Fruit fly (Drosophila melanogaster) whole organism, embryonic: ENCODE results near the gene slp1.
A peak's percentile ranks its signal among the peaks of the same experiment; 100 is the strongest.

ENCODE experiments used
- Abd-B ChIP-seq: fragments of 200-800 bp; sonication (Bioruptor generic); optimal IDR thresholded peaks from 2 replicates; lab custom pipeline; 2018; ENCODE audit warnings: missing biosample characterization, mild to moderate bottlenecking, missing genetic modification characterization, moderate library complexity
- Ada2b ChIP-seq: fragments of 200-800 bp; sonication (Bioruptor generic); IDR thresholded peaks from 2 replicates; pipeline ENCODE4 v1.3.6; 2022; ENCODE audit warnings: missing biosample characterization, missing genetic modification characterization
- Adf1 ChIP-seq: fragments of 200-800 bp; sonication (Bioruptor generic); IDR thresholded peaks from 2 replicates; pipeline ENCODE4 v1.3.6; 2022; ENCODE audit warnings: missing biosample characterization, missing genetic modification characterization
- Atf-2 ChIP-seq: fragments of 200-800 bp; sonication (Bioruptor generic); optimal IDR thresholded peaks from 2 replicates; lab custom pipeline; 2016; ENCODE audit warnings: missing biosample characterization, missing genetic modification characterization
- BEAF-32 ChIP-seq: fragments of 200-800 bp; sonication (Bioruptor generic); optimal IDR thresholded peaks from 3 replicates; lab custom pipeline; 2017; ENCODE audit warnings: missing biosample characterization, missing genetic modification characterization, mild to moderate bottlenecking, moderate library complexity, missing genetic modification reagents
- Bgb ChIP-seq: fragments of 200-800 bp; sonication (Bioruptor generic); IDR thresholded peaks from 2 replicates; pipeline ENCODE4 v1.3.6; 2022; ENCODE audit warnings: missing biosample characterization, missing genetic modification characterization; ENCODE audit not compliant: partially characterized antibody
- C15 ChIP-seq: fragments of 200-800 bp; sonication (Bioruptor generic); IDR thresholded peaks from 3 replicates; pipeline ENCODE4 v1.3.6; 2022; ENCODE audit warnings: missing biosample characterization, missing genetic modification characterization
- CG10147 ChIP-seq: fragments of 200-800 bp; sonication (Bioruptor generic); optimal IDR thresholded peaks from 2 replicates; lab custom pipeline; 2019; ENCODE audit warnings: missing biosample characterization, mild to moderate bottlenecking, missing genetic modification characterization, moderate library complexity
- CG11085 ChIP-seq: fragments of 200-800 bp; sonication (Bioruptor generic); IDR thresholded peaks from 2 replicates; pipeline ENCODE4 v1.3.6; 2022; ENCODE audit warnings: missing biosample characterization, missing genetic modification characterization
- CG13296 ChIP-seq: fragments of 200-800 bp; sonication (Bioruptor generic); optimal IDR thresholded peaks from 3 replicates; lab custom pipeline; 2018; ENCODE audit warnings: missing biosample characterization, mild to moderate bottlenecking, missing genetic modification characterization
- CG13894 ChIP-seq: fragments of 200-800 bp; sonication (Bioruptor generic); optimal IDR thresholded peaks from 3 replicates; lab custom pipeline; 2018; ENCODE audit warnings: missing biosample characterization, mild to moderate bottlenecking, missing genetic modification characterization, moderate library complexity
- CG14014 ChIP-seq: fragments of 200-800 bp; sonication (Bioruptor generic); IDR thresholded peaks from 2 replicates; pipeline ENCODE4 v1.3.6; 2022; ENCODE audit warnings: missing biosample characterization, missing genetic modification characterization
- CG14050 ChIP-seq: fragments of 200-800 bp; sonication (Bioruptor generic); IDR thresholded peaks from 3 replicates; pipeline ENCODE4 v1.3.6; 2022; ENCODE audit warnings: missing biosample characterization, missing genetic modification characterization
- CG14667 ChIP-seq: fragments of 200-800 bp; sonication (Bioruptor generic); IDR thresholded peaks from 2 replicates; pipeline ENCODE4 v1.3.6; 2022; ENCODE audit warnings: missing biosample characterization, missing genetic modification characterization
- CG17186 ChIP-seq: fragments of 200-800 bp; sonication (Bioruptor generic); optimal IDR thresholded peaks from 3 replicates; lab custom pipeline; 2017; ENCODE audit warnings: missing biosample characterization, missing genetic modification reagents, missing genetic modification characterization
- CG18619 ChIP-seq: fragments of 200-800 bp; sonication (Bioruptor generic); optimal IDR thresholded peaks from 3 replicates; lab custom pipeline; 2017; ENCODE audit warnings: missing biosample characterization, mild to moderate bottlenecking, missing genetic modification characterization
- CG2116 ChIP-seq: fragments of 200-800 bp; sonication (Bioruptor generic); optimal IDR thresholded peaks from 3 replicates; lab custom pipeline; 2018; ENCODE audit warnings: missing biosample characterization, mild to moderate bottlenecking, missing genetic modification characterization
- CG31441 ChIP-seq: fragments of 200-800 bp; sonication (Bioruptor generic); IDR thresholded peaks from 2 replicates; pipeline ENCODE4 v1.3.6; 2022; ENCODE audit warnings: missing biosample characterization, missing genetic modification characterization
- CG3163 ChIP-seq: fragments of 200-800 bp; sonication (Bioruptor generic); optimal IDR thresholded peaks from 3 replicates; lab custom pipeline; 2016; ENCODE audit warnings: missing biosample characterization, missing genetic modification characterization
- CG32772 ChIP-seq: fragments of 200-800 bp; sonication (Bioruptor generic); IDR thresholded peaks from 2 replicates; pipeline ENCODE4 v1.3.6; 2022; ENCODE audit warnings: missing biosample characterization, missing genetic modification characterization
- CG3847 ChIP-seq: fragments of 200-800 bp; sonication (Bioruptor generic); IDR thresholded peaks from 2 replicates; pipeline ENCODE4 v1.3.6; 2022; ENCODE audit warnings: missing biosample characterization, missing genetic modification characterization
- CG4282 ChIP-seq: fragments of 200-800 bp; sonication (Bioruptor generic); optimal IDR thresholded peaks from 2 replicates; lab custom pipeline; 2016; ENCODE audit warnings: missing biosample characterization, missing genetic modification characterization
- CG4424 ChIP-seq: fragments of 200-800 bp; sonication (Bioruptor generic); optimal IDR thresholded peaks from 3 replicates; lab custom pipeline; 2016; ENCODE audit warnings: missing biosample characterization, missing genetic modification characterization
- CG4617 ChIP-seq: fragments of 200-800 bp; sonication (Bioruptor generic); optimal IDR thresholded peaks from 3 replicates; lab custom pipeline; 2016; ENCODE audit warnings: missing biosample characterization, missing genetic modification characterization, borderline replicate concordance
- CG5245 ChIP-seq: fragments of 200-800 bp; sonication (Bioruptor generic); optimal IDR thresholded peaks from 3 replicates; lab custom pipeline; 2016; ENCODE audit warnings: missing biosample characterization, missing genetic modification characterization
- CG6175 ChIP-seq: fragments of 200-800 bp; sonication (Bioruptor generic); IDR thresholded peaks from 3 replicates; pipeline ENCODE4 v1.3.6; 2022; ENCODE audit warnings: missing biosample characterization, missing genetic modification characterization
- CG6254 ChIP-seq: fragments of 200-800 bp; sonication (Bioruptor generic); optimal IDR thresholded peaks from 3 replicates; lab custom pipeline; 2017; ENCODE audit warnings: mild to moderate bottlenecking, missing biosample characterization, missing genetic modification reagents, missing genetic modification characterization
- CG7556 ChIP-seq: fragments of 200-800 bp; sonication (Bioruptor generic); optimal IDR thresholded peaks from 2 replicates; lab custom pipeline; 2017; ENCODE audit warnings: missing biosample characterization, mild to moderate bottlenecking, missing genetic modification characterization
- CG7745 ChIP-seq: fragments of 200-800 bp; sonication (Bioruptor generic); optimal IDR thresholded peaks from 2 replicates; lab custom pipeline; 2018; ENCODE audit warnings: missing biosample characterization, mild to moderate bottlenecking, missing genetic modification characterization, moderate library complexity
- CG9817 ChIP-seq: fragments of 200-800 bp; sonication (Bioruptor generic); optimal IDR thresholded peaks from 2 replicates; lab custom pipeline; 2018; ENCODE audit warnings: missing biosample characterization, mild to moderate bottlenecking, missing genetic modification characterization, moderate library complexity
- Chrac-16 ChIP-seq: fragments of 200-800 bp; sonication (Bioruptor generic); optimal IDR thresholded peaks from 3 replicates; lab custom pipeline; 2016; ENCODE audit warnings: missing biosample characterization, missing genetic modification characterization
- Fer1 ChIP-seq: fragments of 200-800 bp; sonication (Bioruptor generic); optimal IDR thresholded peaks from 2 replicates; lab custom pipeline; 2017; ENCODE audit warnings: missing biosample characterization, mild to moderate bottlenecking, missing genetic modification characterization
- Mes4 ChIP-seq: fragments of 200-800 bp; sonication (Bioruptor generic); optimal IDR thresholded peaks from 2 replicates; lab custom pipeline; 2016; ENCODE audit warnings: missing biosample characterization, missing genetic modification characterization
- NfI ChIP-seq: fragments of 200-800 bp; sonication (Bioruptor generic); optimal IDR thresholded peaks from 3 replicates; lab custom pipeline; 2018; ENCODE audit warnings: missing biosample characterization, mild to moderate bottlenecking, missing genetic modification characterization, moderate library complexity
- Xbp1 ChIP-seq: fragments of 200-800 bp; sonication (Bioruptor generic); optimal IDR thresholded peaks from 3 replicates; lab custom pipeline; 2016; ENCODE audit warnings: missing biosample characterization, mild to moderate bottlenecking, missing genetic modification characterization
- chif ChIP-seq, 2 experiments: fragments of 200-800 bp; sonication (Bioruptor generic); optimal IDR thresholded peaks; 3 replicates each; lab custom pipeline; 2016; ENCODE audit warnings: missing biosample characterization in 2 of 2, missing genetic modification characterization in 2 of 2
- chinmo ChIP-seq: fragments of 200-800 bp; sonication (Bioruptor generic); IDR thresholded peaks from 4 replicates; pipeline ENCODE4 v1.3.6; 2022; ENCODE audit warnings: missing biosample characterization, missing genetic modification characterization; ENCODE audit not compliant: partially characterized antibody
- corto ChIP-seq: fragments of 200-800 bp; sonication (Bioruptor generic); optimal IDR thresholded peaks from 2 replicates; lab custom pipeline; 2016; ENCODE audit warnings: missing biosample characterization, mild to moderate bottlenecking, missing genetic modification characterization, moderate library complexity
- danr ChIP-seq: fragments of 200-800 bp; sonication (Bioruptor generic); IDR thresholded peaks from 2 replicates; pipeline ENCODE4 v1.3.6; 2022; ENCODE audit warnings: missing biosample characterization, missing genetic modification characterization
- dmrt99B ChIP-seq: fragments of 200-800 bp; sonication (Bioruptor generic); optimal IDR thresholded peaks from 2 replicates; lab custom pipeline; 2018; ENCODE audit warnings: missing biosample characterization, mild to moderate bottlenecking, missing genetic modification characterization, moderate library complexity
- gem ChIP-seq: fragments of 200-800 bp; sonication (Bioruptor generic); optimal IDR thresholded peaks from 2 replicates; lab custom pipeline; 2019; ENCODE audit warnings: missing biosample characterization, mild to moderate bottlenecking, missing genetic modification characterization, moderate library complexity
- jumu ChIP-seq: fragments of 200-800 bp; sonication (Bioruptor generic); optimal IDR thresholded peaks from 3 replicates; lab custom pipeline; 2016; ENCODE audit warnings: missing biosample characterization, missing genetic modification characterization
- ken ChIP-seq: fragments of 200-800 bp; sonication (Bioruptor generic); IDR thresholded peaks from 3 replicates; pipeline ENCODE4 v1.3.6; 2022; ENCODE audit warnings: missing biosample characterization, missing genetic modification characterization
- lab ChIP-seq: fragments of 200-800 bp; sonication (Bioruptor generic); optimal IDR thresholded peaks from 3 replicates; lab custom pipeline; 2017; ENCODE audit warnings: missing biosample characterization, missing genetic modification characterization, mild to moderate bottlenecking, moderate library complexity, missing genetic modification reagents
- pzg ChIP-seq: fragments of 200-800 bp; sonication (Bioruptor generic); optimal IDR thresholded peaks from 3 replicates; lab custom pipeline; 2018; ENCODE audit warnings: missing biosample characterization, mild to moderate bottlenecking, missing genetic modification characterization, moderate library complexity
- salm ChIP-seq: fragments of 200-800 bp; sonication (Bioruptor generic); optimal IDR thresholded peaks from 2 replicates; lab custom pipeline; 2018; ENCODE audit warnings: missing biosample characterization, mild to moderate bottlenecking, missing genetic modification characterization
- sim ChIP-seq: fragments of 200-800 bp; sonication (Bioruptor generic); IDR thresholded peaks from 2 replicates; pipeline ENCODE4 v1.3.6; 2022; ENCODE audit warnings: missing biosample characterization, missing genetic modification characterization
- sisA ChIP-seq: fragments of 200-800 bp; sonication (Bioruptor generic); IDR thresholded peaks from 2 replicates; pipeline ENCODE4 v1.3.6; 2022; ENCODE audit warnings: missing biosample characterization, missing genetic modification characterization
- trem ChIP-seq: fragments of 200-800 bp; optimal IDR thresholded peaks from 3 replicates; lab custom pipeline; 2019; ENCODE audit warnings: missing biosample characterization, mild to moderate bottlenecking, missing genetic modification characterization, moderate library complexity
- vnd ChIP-seq: fragments of 200-800 bp; sonication (Bioruptor generic); IDR thresholded peaks from 3 replicates; pipeline ENCODE4 v1.3.6; 2022; ENCODE audit warnings: missing biosample characterization, missing genetic modification characterization; ENCODE audit not compliant: partially characterized antibody

The slp1 gene

DNA sequence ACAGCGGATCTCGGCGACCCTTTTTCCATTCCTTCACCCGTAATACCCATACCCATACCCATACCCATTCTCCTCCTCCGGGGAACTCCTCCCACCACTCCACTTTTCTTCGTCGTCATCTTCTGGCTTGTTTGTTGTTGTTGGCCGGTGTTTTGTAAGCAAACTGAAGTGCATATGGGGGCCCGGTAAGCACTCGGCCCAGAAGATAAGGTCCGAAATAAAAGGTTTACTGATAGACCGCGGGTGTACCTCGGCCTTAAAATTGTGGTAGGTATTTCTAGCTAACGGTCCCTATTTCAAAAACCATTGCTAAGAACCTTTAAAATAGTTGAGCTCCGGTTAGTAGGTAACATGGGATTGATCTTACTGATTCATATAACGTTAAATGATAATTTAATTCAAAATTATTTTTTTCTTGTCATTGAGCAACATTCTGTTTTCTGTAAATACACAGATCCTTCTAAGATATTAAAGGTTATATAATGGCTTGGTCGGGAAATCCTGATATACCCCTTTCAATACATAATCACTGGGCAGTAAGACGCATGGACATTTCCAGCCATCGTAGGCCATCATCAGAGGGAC, 49.6 kb upstream of the slp1 start (continued):
- TF ChIP-seq CG3163 (no peak), Adf1 (GFP tag; lab: Robert Waterston, UW) (no peak), CG18619 (GFP tag; lab: Kevin White, UChicago) (peak; percentile 13), CG6175 (GFP tag; lab: Robert Waterston, UW) (no peak), CG7556 (peak; percentile 36), CG4617 (no peak), Mes4 (GFP tag; lab: Kevin White, UChicago) (no peak), CG3847 (GFP tag; lab: Robert Waterston, UW) (no peak), pzg (GFP tag; lab: Kevin White, UChicago) (no peak), lab (peak; percentile 9), Abd-B (GFP tag; lab: Kevin White, UChicago) (peak; percentile 30), CG5245 (GFP tag; lab: Kevin White, UChicago) (peak; percentile 24), CG14014 (no peak), CG7745 (tag; lab: Kevin White, UChicago) (no peak), Bgb (GFP tag; lab: Robert Waterston, UW) (no peak), jumu (GFP tag; lab: Kevin White, UChicago) (peak; percentile 38), CG9817 (tag; lab: Kevin White, UChicago) (no peak), Fer1 (GFP tag; lab: Kevin White, UChicago) (no peak), Chrac-16 (GFP tag; lab: Kevin White, UChicago) (peak; percentile 54), CG10147 (GFP tag; lab: Kevin White, UChicago) (no peak), Atf-2 (GFP tag; lab: Kevin White, UChicago) (peak; percentile 60), CG31441 (GFP tag; lab: Robert Waterston, UW) (no peak), corto (GFP tag; lab: Kevin White, UChicago) (no peak), CG13296 (GFP tag; lab: Kevin White, UChicago) (no peak), Xbp1 (GFP tag; lab: Kevin White, UChicago) (peak; percentile 31), sim (no peak), CG11085 (GFP tag; lab: Robert Waterston, UW) (no peak), CG4282 (GFP tag; lab: Kevin White, UChicago) (no peak), CG6254 (peak; percentile 29), ken (GFP tag; lab: Robert Waterston, UW) (peak; percentile 55; the same call in 1 of the 3 replicates), gem (tag; lab: Kevin White, UChicago) (peak; percentile 76), CG14667 (GFP tag; lab: Robert Waterston, UW) (peak; percentile 40), sisA (GFP tag; lab: Robert Waterston, UW) (peak; percentile 54; the same call in 1 of the 2 replicates), CG32772 (GFP tag; lab: Robert Waterston, UW) (0 out of 2 replicates have a peak, but pooled peaks have one; percentile 44), dmrt99B (tag; lab: Kevin White, UChicago) (peak; percentile 53), CG4424 (GFP tag; lab: Kevin White, UChicago) (peak; percentile 11), danr (0 out of 2 replicates have a peak, but pooled peaks have one; percentile 25), chif (GFP tag; optimal IDR thresholded peaks at IDR 0.05; lab: Kevin White, UChicago) (peak in 1 of 2 experiments; percentile 74), NfI (GFP tag; lab: Kevin White, UChicago) (no peak), CG2116 (GFP tag; lab: Kevin White, UChicago) (no peak), trem (peak; percentile 16), C15 (no peak), CG14050 (GFP tag; lab: Robert Waterston, UW) (no peak), CG13894 (no peak), Ada2b (GFP tag; lab: Robert Waterston, UW) (0 out of 2 replicates have a peak, but pooled peaks have one; percentile 11), chinmo (GFP tag; lab: Robert Waterston, UW) (no peak), vnd (GFP tag; lab: Robert Waterston, UW) (no peak), BEAF-32 (GFP tag; lab: Kevin White, UChicago) (no peak), CG17186 (GFP tag; lab: Kevin White, UChicago) (no peak), salm (tag; lab: Kevin White, UChicago) (no peak)
